Fruit fly (Drosophila melanogaster): ENCODE results near the gene CG5262.

The CG5262 gene

DNA sequence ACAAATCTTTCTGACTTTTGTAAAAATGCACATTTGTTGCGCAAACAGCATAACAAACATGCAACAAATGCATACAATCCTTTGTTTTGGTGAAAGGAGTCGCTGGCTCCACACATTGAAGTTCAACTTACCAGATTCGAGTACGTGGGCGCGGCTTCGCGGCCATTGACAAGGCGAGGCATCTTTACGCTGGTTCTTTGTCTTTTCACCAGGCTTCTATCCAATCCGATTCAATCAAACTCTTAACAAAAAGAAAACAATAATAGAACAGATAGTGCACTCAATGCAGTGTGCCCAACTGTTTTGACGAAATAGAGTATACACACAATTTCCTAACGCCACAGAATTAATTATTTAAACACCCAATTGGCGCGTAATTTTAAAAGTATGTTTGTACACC lies at the start of gene CG5262:
CG5262 (minus strand) TSS at position 294 of the 400 bp plus-strand sequence.
- no peak for TF ChIP-seq noc (tag; optimal IDR thresholded peaks at IDR 0.05)

dm6 chr3L:20474789-20475208 lies 44.5 kb upstream of the CG5262 start:
- peak; percentile 88 for TF ChIP-seq noc (tag; optimal IDR thresholded peaks at IDR 0.05)

DNA sequence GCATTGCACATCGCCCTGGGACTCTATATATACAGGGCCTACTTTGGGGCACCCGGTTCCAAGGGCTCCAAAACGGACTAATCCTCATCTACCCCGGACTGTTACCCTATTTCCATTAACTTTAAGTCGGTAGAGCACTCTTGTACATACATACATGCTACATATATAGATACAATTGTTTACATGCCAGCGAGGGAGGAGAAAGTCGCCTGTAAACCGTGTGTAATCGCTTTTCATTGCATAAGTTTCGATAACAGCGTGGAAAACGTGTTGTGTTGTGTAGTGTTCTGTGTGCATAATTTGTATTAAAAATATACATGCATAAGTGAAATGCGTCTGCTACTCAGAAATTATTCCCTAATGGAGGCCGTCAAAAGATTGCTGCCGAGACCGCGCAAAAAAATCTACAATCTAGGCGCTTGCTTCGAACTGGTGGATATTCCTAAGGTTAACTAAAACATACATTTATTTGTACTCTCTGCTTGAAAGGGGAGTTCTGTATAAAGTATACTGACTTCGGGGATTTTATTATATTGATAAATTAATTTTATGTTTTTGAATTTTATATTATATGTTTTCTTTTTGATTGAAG lies 44.0 kb upstream of the CG5262 start, which contains the start of gene isoQC:
isoQC (plus strand) TSS at position 270 of the 592 bp plus-strand sequence.
- TF ChIP-seq noc (tag; optimal IDR thresholded peaks at IDR 0.05) = no peak

- peak; percentile 61 for TF ChIP-seq noc (tag; optimal IDR thresholded peaks at IDR 0.05)
These were observed 42.9 kb upstream of the CG5262 start, which contains the start of the genes CG32428 and CG5969 for dm6 chr3L:20473021-20473799. TSS of gene CG32428 (minus strand) at chr3L:20473723. TSS of gene CG5969 (plus strand) at chr3L:20473783.

- no peak for TF ChIP-seq noc (tag; optimal IDR thresholded peaks at IDR 0.05)
These were observed 42.3 kb upstream of the CG5262 start for dm6 chr3L:20472607-20473006.

DNA sequence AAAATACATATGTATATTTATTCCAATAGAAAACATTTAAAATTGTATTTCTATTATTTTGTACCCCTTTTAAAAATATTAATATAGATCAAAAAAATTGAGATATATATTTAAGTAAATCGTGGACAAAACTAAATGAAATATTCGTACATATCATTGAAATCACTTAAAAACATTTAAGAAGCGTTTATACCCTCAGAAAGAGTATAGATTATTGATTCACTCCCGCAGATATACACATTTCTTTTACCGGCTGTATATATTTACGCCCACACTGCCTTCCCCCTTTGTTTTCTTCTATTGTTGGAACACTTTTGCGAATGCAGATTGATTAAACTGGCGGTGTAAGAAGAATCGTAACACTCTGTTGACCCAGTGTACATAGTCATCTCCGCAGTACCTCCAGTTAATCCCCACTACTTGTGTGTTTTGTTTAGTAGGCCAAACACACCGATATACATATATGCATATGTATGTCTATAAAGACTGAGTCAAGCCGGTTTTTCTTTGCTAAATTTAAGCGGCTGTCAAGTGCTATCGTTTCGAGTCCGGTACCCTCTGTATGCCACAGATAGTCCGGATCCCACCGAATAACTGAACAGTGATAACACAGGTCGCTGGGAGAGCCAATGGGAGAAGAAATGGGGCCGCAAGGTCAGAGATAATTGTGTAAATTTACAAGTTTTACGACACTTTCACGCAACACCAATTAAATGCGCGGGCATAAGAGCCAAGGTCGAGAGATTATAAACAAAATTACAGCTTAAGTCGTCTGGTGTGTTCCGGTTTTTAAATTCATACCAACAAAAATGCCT lies 41.4 kb upstream of the CG5262 start:
- TF ChIP-seq noc (tag; optimal IDR thresholded peaks at IDR 0.05) = peak; percentile 75

DNA sequence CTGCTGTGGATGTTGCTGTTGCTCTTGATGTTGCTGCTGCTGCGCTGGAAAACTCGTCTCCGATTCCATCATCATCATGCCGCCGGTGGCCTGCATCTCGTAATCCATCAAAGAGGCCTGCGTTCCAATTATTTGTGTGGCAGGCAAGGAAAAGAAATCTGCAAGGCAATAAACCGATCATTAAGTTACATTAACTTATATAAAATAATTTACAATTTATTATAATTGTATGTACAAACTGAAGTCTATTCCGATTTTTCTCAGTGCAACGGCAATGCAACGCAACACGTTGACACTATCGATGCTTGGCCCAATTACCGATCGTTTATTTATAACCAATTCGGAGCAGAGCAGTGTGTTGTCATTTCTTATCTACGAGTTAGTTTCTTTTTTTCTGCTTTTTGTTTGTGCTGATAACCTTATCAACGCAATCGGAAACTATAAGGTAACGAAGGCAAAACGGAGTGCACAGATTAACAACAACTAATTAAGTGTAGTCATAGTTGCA lies 40.8 kb upstream of the CG5262 start:
- no peak for TF ChIP-seq noc (tag; optimal IDR thresholded peaks at IDR 0.05)

DNA sequence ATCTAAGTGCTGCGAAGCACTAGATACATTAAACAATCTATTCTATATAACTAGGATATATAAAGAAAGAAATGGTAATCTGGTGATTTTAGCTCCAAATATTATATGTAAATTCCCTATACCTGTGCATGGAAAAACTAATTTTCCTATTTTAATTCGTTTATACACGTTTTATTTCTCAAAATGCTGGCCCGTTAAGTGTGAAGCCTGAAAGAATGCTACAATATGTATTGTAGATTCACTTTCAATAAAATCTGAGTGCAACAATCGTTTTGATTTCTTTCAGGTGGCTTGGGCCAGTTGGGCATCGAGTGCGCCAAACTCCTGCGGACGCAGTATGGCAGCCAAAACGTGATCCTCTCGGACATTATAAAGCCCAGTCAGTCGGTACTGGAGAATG lies 37.2 kb upstream of the CG5262 start:
- no peak for TF ChIP-seq noc (tag; optimal IDR thresholded peaks at IDR 0.05)

dm6 chr3L:20466599-20466998 lies 36.3 kb upstream of the CG5262 start, which contains the start of gene Tdh:
TSS of gene Tdh (plus strand) at chr3L:20466944.
- no peak for TF ChIP-seq noc (tag; optimal IDR thresholded peaks at IDR 0.05)

DNA sequence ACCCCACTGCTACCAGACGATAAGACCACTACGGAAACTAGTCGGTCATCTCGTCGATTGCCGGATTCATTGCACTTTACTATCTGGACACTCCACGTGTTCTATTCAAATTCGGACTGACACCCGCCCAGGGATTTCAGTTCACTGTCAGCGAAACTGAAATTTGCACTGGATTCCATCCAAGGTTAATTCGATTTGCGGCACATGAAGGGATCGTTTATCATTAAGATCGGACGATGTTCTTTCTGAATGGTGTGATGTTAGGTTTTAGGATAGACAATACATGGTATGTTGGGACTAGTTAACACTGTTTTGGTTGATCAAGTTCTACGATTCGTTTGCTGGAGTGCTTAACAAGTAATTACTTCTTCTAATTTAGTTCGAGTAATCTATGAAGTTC lies 35.7 kb upstream of the CG5262 start, which contains the start of gene CG42764:
CG42764 (minus strand) TSS at position 101 of the 400 bp plus-strand sequence.
- no peak for TF ChIP-seq noc (tag; optimal IDR thresholded peaks at IDR 0.05)

DNA sequence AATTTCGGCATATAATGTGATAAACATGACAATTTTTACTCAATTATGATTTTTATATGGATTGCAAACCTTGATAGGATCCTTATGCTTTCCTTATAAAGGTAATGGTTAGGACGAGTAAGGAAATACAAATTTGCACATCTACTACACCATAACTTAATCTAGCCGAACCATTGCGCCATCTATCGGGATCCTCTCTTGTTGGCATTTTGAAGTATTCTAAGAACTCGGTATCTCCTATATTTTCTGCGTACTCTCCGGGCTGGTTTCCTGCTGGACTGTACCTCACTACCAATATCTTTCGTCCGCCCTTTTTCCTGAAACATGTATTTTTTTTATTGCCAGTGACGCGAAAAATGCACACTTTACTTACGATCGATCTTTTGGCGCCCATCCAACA lies 34.4 kb upstream of the CG5262 start, which contains the start of gene atk:
atk (minus strand) TSS at position 186 of the 400 bp plus-strand sequence.
- no peak for TF ChIP-seq noc (tag; optimal IDR thresholded peaks at IDR 0.05)

DNA sequence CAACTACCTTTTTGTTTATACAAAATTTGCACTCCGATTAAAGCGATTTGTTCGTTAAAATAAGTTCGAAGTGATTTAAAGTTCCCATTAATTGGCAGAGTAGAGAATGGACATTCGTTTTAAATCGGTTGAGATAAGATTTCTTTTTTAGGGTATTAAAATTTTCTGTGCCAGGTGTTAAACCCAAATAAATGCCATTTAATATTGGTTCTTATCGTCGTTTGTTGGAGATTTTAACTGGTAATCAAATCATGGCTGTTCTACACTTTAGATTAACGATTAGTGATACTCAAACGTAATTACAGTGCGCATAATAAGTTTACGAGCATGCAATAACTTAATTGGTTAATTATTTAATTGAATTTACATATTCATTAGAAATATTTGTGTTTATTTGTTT lies 32.1 kb upstream of the CG5262 start:
- peak; percentile 34 for TF ChIP-seq noc (tag; optimal IDR thresholded peaks at IDR 0.05)

- no peak for TF ChIP-seq noc (tag; optimal IDR thresholded peaks at IDR 0.05)
These were observed 30.1 kb upstream of the CG5262 start, which contains the start of gene mag for dm6 chr3L:20460383-20460782. TSS of gene mag (plus strand) at chr3L:20460683.

DNA sequence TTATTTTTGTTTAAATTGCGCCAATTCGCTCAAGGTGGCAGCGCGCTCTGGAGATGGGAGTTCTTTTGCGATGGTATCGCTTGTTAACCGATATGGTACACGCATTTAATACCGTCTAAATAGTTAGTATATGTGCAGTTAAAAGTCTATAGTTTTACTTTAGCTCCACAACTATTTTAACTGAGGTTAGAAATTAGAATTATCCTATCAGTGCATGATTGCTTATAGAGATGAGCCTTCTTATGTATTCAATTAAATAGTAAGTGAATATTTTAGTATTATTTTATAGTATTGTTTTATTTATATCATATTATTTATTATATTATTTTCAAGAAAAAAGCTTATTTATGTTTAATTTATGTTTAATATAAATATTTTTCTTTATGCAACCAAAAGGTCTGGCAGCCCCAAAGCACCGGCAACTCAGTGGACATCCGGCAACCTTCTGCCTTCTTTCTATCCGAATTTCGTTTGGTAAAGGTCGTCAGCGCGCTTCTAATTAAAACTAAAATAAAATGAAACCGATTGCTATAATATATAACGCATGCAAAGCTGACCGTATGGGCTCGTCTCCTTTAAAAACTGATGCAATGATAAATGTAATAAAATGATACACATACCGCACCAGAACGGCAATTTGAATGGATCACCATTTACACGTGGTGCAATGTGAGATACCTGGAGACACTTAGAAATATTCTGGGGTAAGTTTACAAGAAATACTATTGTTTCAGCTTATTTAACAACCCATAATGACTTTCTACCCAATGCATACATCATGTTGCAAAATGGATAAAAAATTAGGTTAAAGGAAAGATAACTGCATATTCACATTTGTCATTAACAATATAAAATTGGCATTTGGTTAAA lies 22.8 kb upstream of the CG5262 start, which contains the start of gene CG5199:
CG5199 (minus strand) TSS at position 52 of the 870 bp plus-strand sequence.
- TF ChIP-seq noc (tag; optimal IDR thresholded peaks at IDR 0.05) = peak; percentile 64

DNA sequence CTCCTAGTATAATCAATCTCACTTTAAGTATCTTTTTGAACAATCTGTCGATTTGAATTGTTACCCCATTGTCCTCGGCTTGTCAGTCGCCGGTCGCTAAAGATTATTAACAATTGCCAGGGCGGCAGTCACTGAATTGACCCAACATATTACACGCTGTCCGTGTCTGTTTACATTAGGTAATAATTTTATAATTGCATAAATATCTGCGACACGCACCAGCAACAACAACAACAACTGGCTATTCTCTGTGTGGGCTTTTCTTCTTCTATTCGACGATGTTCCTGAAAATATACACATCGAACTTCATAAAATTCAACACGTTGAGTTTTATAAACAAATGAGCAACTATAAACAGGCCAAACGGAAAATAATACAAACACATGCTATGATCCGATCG lies 18.5 kb upstream of the CG5262 start:
- TF ChIP-seq noc (tag; optimal IDR thresholded peaks at IDR 0.05) = no peak

Measured in whole organism, larva.